Fruit fly (Drosophila melanogaster) whole organism, embryonic: ENCODE data around the gene ND-24.

Source experiments
- ATbp ChIP-seq: fragments of 200-800 bp; sonication (Bioruptor generic); optimal IDR thresholded peaks from 2 replicates; lab custom pipeline; 2017; ENCODE audit warnings: missing biosample characterization, mild to moderate bottlenecking, missing genetic modification characterization, missing genetic modification reagents
- Asciz ChIP-seq: fragments of 200-800 bp; sonication (Bioruptor generic); optimal IDR thresholded peaks from 2 replicates; lab custom pipeline; 2017; ENCODE audit warnings: missing biosample characterization, mild to moderate bottlenecking, missing genetic modification characterization, missing genetic modification reagents
- Atf-2 ChIP-seq: fragments of 200-800 bp; sonication (Bioruptor generic); optimal IDR thresholded peaks from 2 replicates; lab custom pipeline; 2016; ENCODE audit warnings: missing biosample characterization, missing genetic modification characterization
- BEAF-32 ChIP-seq: fragments of 200-800 bp; sonication (Bioruptor generic); optimal IDR thresholded peaks from 3 replicates; lab custom pipeline; 2017; ENCODE audit warnings: missing biosample characterization, missing genetic modification characterization, mild to moderate bottlenecking, moderate library complexity, missing genetic modification reagents
- CG10147 ChIP-seq: fragments of 200-800 bp; sonication (Bioruptor generic); optimal IDR thresholded peaks from 2 replicates; lab custom pipeline; 2019; ENCODE audit warnings: missing biosample characterization, mild to moderate bottlenecking, missing genetic modification characterization, moderate library complexity
- CG11247 ChIP-seq: fragments of 200-800 bp; sonication (Bioruptor generic); IDR thresholded peaks from 2 replicates; pipeline ENCODE4 v1.3.6; 2022; ENCODE audit warnings: missing biosample characterization, missing genetic modification characterization
- CG11456 ChIP-seq: fragments of 200-800 bp; sonication (Bioruptor generic); IDR thresholded peaks from 3 replicates; pipeline ENCODE4 v1.3.6; 2022; ENCODE audit warnings: missing biosample characterization, missing genetic modification characterization
- CG11560 ChIP-seq: fragments of 200-800 bp; sonication (Bioruptor generic); IDR thresholded peaks from 3 replicates; pipeline ENCODE4 v1.3.6; 2022; ENCODE audit warnings: missing biosample characterization, missing genetic modification characterization
- CG12942 ChIP-seq: fragments of 200-800 bp; sonication (Bioruptor generic); optimal IDR thresholded peaks from 3 replicates; lab custom pipeline; 2016; ENCODE audit warnings: missing biosample characterization, missing genetic modification characterization
- CG16863 ChIP-seq: fragments of 200-800 bp; sonication (Bioruptor generic); optimal IDR thresholded peaks from 3 replicates; lab custom pipeline; 2016; ENCODE audit warnings: missing biosample characterization, missing genetic modification characterization
- CG17612 ChIP-seq: fragments of 200-800 bp; sonication (Bioruptor generic); IDR thresholded peaks from 2 replicates; pipeline ENCODE4 v1.3.6; 2022; ENCODE audit warnings: missing biosample characterization, missing genetic modification characterization
- CG17802 ChIP-seq: fragments of 200-800 bp; sonication (Bioruptor generic); optimal IDR thresholded peaks from 2 replicates; lab custom pipeline; 2018; ENCODE audit warnings: missing biosample characterization, mild to moderate bottlenecking, missing genetic modification characterization, moderate library complexity
- CG18619 ChIP-seq: fragments of 200-800 bp; sonication (Bioruptor generic); optimal IDR thresholded peaks from 3 replicates; lab custom pipeline; 2017; ENCODE audit warnings: missing biosample characterization, mild to moderate bottlenecking, missing genetic modification characterization
- CG2116 ChIP-seq: fragments of 200-800 bp; sonication (Bioruptor generic); optimal IDR thresholded peaks from 3 replicates; lab custom pipeline; 2018; ENCODE audit warnings: missing biosample characterization, mild to moderate bottlenecking, missing genetic modification characterization
- CG2889 ChIP-seq: fragments of 200-800 bp; sonication (Bioruptor generic); IDR thresholded peaks from 3 replicates; pipeline ENCODE4 v1.3.6; 2022; ENCODE audit warnings: missing biosample characterization, missing genetic modification characterization
- CG30403 ChIP-seq: fragments of 200-800 bp; sonication (Bioruptor generic); optimal IDR thresholded peaks from 3 replicates; lab custom pipeline; 2016; ENCODE audit warnings: missing biosample characterization, missing genetic modification characterization
- CG3163 ChIP-seq: fragments of 200-800 bp; sonication (Bioruptor generic); optimal IDR thresholded peaks from 3 replicates; lab custom pipeline; 2016; ENCODE audit warnings: missing biosample characterization, missing genetic modification characterization
- CG4730 ChIP-seq: fragments of 200-800 bp; sonication (Bioruptor generic); IDR thresholded peaks from 2 replicates; pipeline ENCODE4 v1.3.6; 2022; ENCODE audit warnings: missing biosample characterization, missing genetic modification characterization
- CG6175 ChIP-seq: fragments of 200-800 bp; sonication (Bioruptor generic); IDR thresholded peaks from 3 replicates; pipeline ENCODE4 v1.3.6; 2022; ENCODE audit warnings: missing biosample characterization, missing genetic modification characterization
- CG6272 ChIP-seq: fragments of 200-800 bp; sonication (Bioruptor generic); IDR thresholded peaks from 2 replicates; pipeline ENCODE4 v1.3.6; 2022; ENCODE audit warnings: missing biosample characterization, missing genetic modification characterization
- CG6765 ChIP-seq: fragments of 200-800 bp; sonication (Bioruptor generic); optimal IDR thresholded peaks from 3 replicates; lab custom pipeline; 2017; ENCODE audit warnings: missing biosample characterization, mild to moderate bottlenecking, missing genetic modification characterization
- CG7271 ChIP-seq: fragments of 200-800 bp; sonication (Bioruptor generic); optimal IDR thresholded peaks from 2 replicates; lab custom pipeline; 2018; ENCODE audit warnings: missing biosample characterization, mild to moderate bottlenecking, missing genetic modification characterization, moderate library complexity
- CG9876 ChIP-seq: fragments of 200-800 bp; sonication (Bioruptor generic); optimal IDR thresholded peaks from 2 replicates; lab custom pipeline; 2016; ENCODE audit warnings: missing biosample characterization, missing genetic modification characterization
- CG9932 ChIP-seq: fragments of 200-800 bp; sonication (Bioruptor generic); IDR thresholded peaks from 2 replicates; pipeline ENCODE4 v1.3.6; 2022; ENCODE audit warnings: missing biosample characterization, missing genetic modification characterization
- D ChIP-seq, 2 experiments: fragments of 200-800 bp in 1 of 2; fragments of >200 bp in 1 of 2; sonication (Bioruptor generic) in 1 of 2; optimal IDR thresholded peaks; 2 replicates in 1 of 2; 3 replicates in 1 of 2; lab custom pipeline; 2017; ENCODE audit warnings: mild to moderate bottlenecking in 1 of 2, missing biosample characterization in 1 of 2, missing genetic modification characterization in 1 of 2, missing genetic modification reagents in 1 of 2
- Doc3 ChIP-seq: fragments of 200-800 bp; sonication (Bioruptor generic); IDR thresholded peaks from 3 replicates; pipeline ENCODE4 v1.3.6; 2022; ENCODE audit warnings: missing biosample characterization, missing genetic modification characterization; ENCODE audit not compliant: partially characterized antibody
- E2f1 ChIP-seq: fragments of 200-800 bp; sonication (Bioruptor generic); IDR thresholded peaks from 2 replicates; pipeline ENCODE4 v1.3.6; 2022; ENCODE audit warnings: missing biosample characterization, missing genetic modification characterization
- Elba2 ChIP-seq: fragments of 200-800 bp; sonication (Bioruptor generic); optimal IDR thresholded peaks from 3 replicates; lab custom pipeline; 2016; ENCODE audit warnings: missing biosample characterization, missing genetic modification characterization
- H2.0 ChIP-seq: fragments of 200-800 bp; sonication (Bioruptor generic); IDR thresholded peaks from 2 replicates; pipeline ENCODE4 v1.3.6; 2022; ENCODE audit warnings: missing biosample characterization, missing genetic modification characterization
- HmgD ChIP-seq: fragments of 200-800 bp; sonication (Bioruptor generic); optimal IDR thresholded peaks from 3 replicates; lab custom pipeline; 2016; ENCODE audit warnings: missing biosample characterization, missing genetic modification characterization
- Hr3 ChIP-seq: fragments of 200-800 bp; sonication (Bioruptor generic); optimal IDR thresholded peaks from 3 replicates; lab custom pipeline; 2016; ENCODE audit warnings: missing biosample characterization, missing genetic modification characterization
- Lpt ChIP-seq: fragments of >200 bp; optimal IDR thresholded peaks from 2 replicates; lab custom pipeline; 2018; ENCODE audit warnings: missing biosample characterization, missing genetic modification characterization
- MTF-1 ChIP-seq: fragments of 200-800 bp; sonication (Bioruptor generic); optimal IDR thresholded peaks from 2 replicates; lab custom pipeline; 2018; ENCODE audit warnings: missing biosample characterization, mild to moderate bottlenecking, missing genetic modification characterization, borderline replicate concordance
- Nf-YA ChIP-seq: fragments of 200-800 bp; sonication (Bioruptor generic); IDR thresholded peaks from 2 replicates; pipeline ENCODE4 v1.3.6; 2022; ENCODE audit warnings: missing biosample characterization, missing genetic modification characterization
- Oaz ChIP-seq: fragments of 200-800 bp; sonication (Bioruptor generic); IDR thresholded peaks from 2 replicates; pipeline ENCODE4 v1.3.6; 2022; ENCODE audit warnings: missing biosample characterization, missing genetic modification characterization
- Sry-β ChIP-seq: fragments of 200-800 bp; sonication (Bioruptor generic); optimal IDR thresholded peaks from 2 replicates; lab custom pipeline; 2018; ENCODE audit warnings: missing biosample characterization, mild to moderate bottlenecking, missing genetic modification characterization, moderate library complexity
- Ssrp ChIP-seq: fragments of 200-800 bp; sonication (Bioruptor generic); optimal IDR thresholded peaks from 2 replicates; lab custom pipeline; 2018; ENCODE audit warnings: missing biosample characterization, mild to moderate bottlenecking, missing genetic modification characterization, moderate library complexity
- aop ChIP-seq: fragments of 200-800 bp; sonication (Bioruptor generic); IDR thresholded peaks from 2 replicates; pipeline ENCODE4 v1.3.6; 2022; ENCODE audit warnings: missing biosample characterization, missing genetic modification characterization
- bigmax ChIP-seq: fragments of 200-800 bp; sonication (Bioruptor generic); optimal IDR thresholded peaks from 2 replicates; lab custom pipeline; 2018; ENCODE audit warnings: missing biosample characterization, mild to moderate bottlenecking, missing genetic modification characterization
- cwo ChIP-seq: fragments of 200-800 bp; sonication (Bioruptor generic); optimal IDR thresholded peaks from 3 replicates; lab custom pipeline; 2017; ENCODE audit warnings: missing biosample characterization, missing genetic modification characterization, mild to moderate bottlenecking, moderate library complexity, missing genetic modification reagents
- fu2 ChIP-seq: fragments of 200-800 bp; sonication (Bioruptor generic); optimal IDR thresholded peaks from 2 replicates; lab custom pipeline; 2016; ENCODE audit warnings: missing biosample characterization, missing genetic modification characterization
- gfzf ChIP-seq: fragments of 200-800 bp; sonication (Bioruptor generic); optimal IDR thresholded peaks from 2 replicates; lab custom pipeline; 2016; ENCODE audit warnings: missing biosample characterization, mild to moderate bottlenecking, missing genetic modification characterization, moderate library complexity
- jing ChIP-seq: fragments of 200-800 bp; sonication (Bioruptor generic); optimal IDR thresholded peaks from 2 replicates; lab custom pipeline; 2018; ENCODE audit warnings: missing biosample characterization, mild to moderate bottlenecking, missing genetic modification characterization
- mld ChIP-seq: fragments of 200-800 bp; sonication (Bioruptor generic); IDR thresholded peaks from 3 replicates; pipeline ENCODE4 v1.3.6; 2022; ENCODE audit warnings: missing biosample characterization, missing genetic modification characterization; ENCODE audit not compliant: partially characterized antibody
- pnt ChIP-seq: fragments of 200-800 bp; sonication (Bioruptor generic); optimal IDR thresholded peaks from 3 replicates; lab custom pipeline; 2016; ENCODE audit warnings: missing biosample characterization, missing genetic modification characterization
- pros ChIP-seq: fragments of 200-800 bp; sonication (Bioruptor generic); optimal IDR thresholded peaks from 3 replicates; lab custom pipeline; 2019; ENCODE audit warnings: missing biosample characterization, mild to moderate bottlenecking, missing genetic modification characterization, moderate library complexity
- ranshi ChIP-seq: fragments of 200-800 bp; sonication (Bioruptor generic); IDR thresholded peaks from 2 replicates; pipeline ENCODE4 v1.3.6; 2022; ENCODE audit warnings: missing biosample characterization, missing genetic modification characterization
- slp2 ChIP-seq: fragments of 200-800 bp; sonication (Bioruptor generic); optimal IDR thresholded peaks from 2 replicates; lab custom pipeline; 2016; ENCODE audit warnings: missing biosample characterization, missing genetic modification characterization
- trh ChIP-seq: fragments of 200-800 bp; sonication (Bioruptor generic); optimal IDR thresholded peaks from 2 replicates; lab custom pipeline; 2016; ENCODE audit warnings: missing biosample characterization, missing genetic modification characterization
- wdn ChIP-seq: fragments of 200-800 bp; sonication (Bioruptor generic); IDR thresholded peaks from 2 replicates; pipeline ENCODE4 v1.3.6; 2022; ENCODE audit warnings: missing biosample characterization, missing genetic modification characterization
- zen2 ChIP-seq: fragments of 200-800 bp; sonication (Bioruptor generic); IDR thresholded peaks from 3 replicates; pipeline ENCODE4 v1.3.6; 2022; ENCODE audit warnings: missing biosample characterization, missing genetic modification characterization; ENCODE audit not compliant: partially characterized antibody

The ND-24 gene

DNA sequence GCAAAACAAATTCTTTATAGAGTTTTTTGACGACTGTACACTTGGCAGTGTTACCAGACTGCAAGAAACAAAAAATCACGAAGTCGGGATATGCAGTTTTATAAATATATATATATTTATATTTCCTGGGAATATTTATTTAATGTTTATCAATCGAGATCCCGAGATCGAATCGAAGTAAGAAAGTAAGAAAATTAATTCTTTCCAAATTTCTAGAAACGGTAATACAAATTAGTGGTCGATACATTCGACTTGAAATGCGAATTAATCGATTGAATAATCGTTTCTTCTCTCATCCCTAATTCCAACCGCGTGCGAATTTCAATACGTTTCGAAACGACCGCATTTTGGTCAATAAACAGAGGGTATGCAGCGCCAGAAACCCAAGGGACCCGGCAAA, 4.1 kb downstream of the ND-24 start, which contains the start of the genes CG8289 and CG5800 (continued):
- TF ChIP-seq Atf-2 (no peak), Asciz (GFP tag; lab: Kevin White, UChicago) (no peak), CG2116 (GFP tag; lab: Kevin White, UChicago) (peak; percentile 65), CG6765 (GFP tag; lab: Kevin White, UChicago) (no peak), CG6175 (GFP tag; lab: Robert Waterston, UW) (no peak), ATbp (GFP tag; lab: Kevin White, UChicago) (no peak), CG11456 (no peak), CG7271 (tag; lab: Kevin White, UChicago) (no peak), D (optimal IDR thresholded peaks at IDR 0.05; lab: Kevin White, UChicago) (no peak), D (GFP tag; optimal IDR thresholded peaks at IDR 0.05; lab: Kevin White, UChicago) (no peak), bigmax (GFP tag; lab: Kevin White, UChicago) (no peak), slp2 (GFP tag; lab: Kevin White, UChicago) (no peak), fu2 (GFP tag; lab: Kevin White, UChicago) (no peak), CG11247 (GFP tag; lab: Robert Waterston, UW) (no peak), CG2889 (GFP tag; lab: Robert Waterston, UW) (no peak), CG6272 (GFP tag; lab: Robert Waterston, UW) (no peak), CG4730 (GFP tag; lab: Robert Waterston, UW) (no peak), H2.0 (no peak), zen2 (GFP tag; lab: Robert Waterston, UW) (peak; percentile 16; the same call in 1 of the 3 replicates), MTF-1 (GFP tag; lab: Kevin White, UChicago) (no peak), pnt (GFP tag; lab: Kevin White, UChicago) (no peak), pros (GFP tag; lab: Kevin White, UChicago) (no peak), aop (no peak), Hr3 (GFP tag; lab: Kevin White, UChicago) (no peak), mld (GFP tag; lab: Robert Waterston, UW) (peak; percentile 23; the same call in 1 of the 3 replicates), CG3163 (no peak), BEAF-32 (GFP tag; lab: Kevin White, UChicago) (peak; percentile 71), HmgD (GFP tag; lab: Kevin White, UChicago) (no peak), CG10147 (GFP tag; lab: Kevin White, UChicago) (peak; percentile 29), cwo (no peak), CG12942 (GFP tag; lab: Kevin White, UChicago) (no peak), trh (no peak), Doc3 (GFP tag; lab: Robert Waterston, UW) (peak; percentile 61), CG9932 (GFP tag; lab: Robert Waterston, UW) (0 out of 2 replicates have a peak, but pooled peaks have one; percentile 9), gfzf (GFP tag; lab: Kevin White, UChicago) (peak; percentile 59), ranshi (GFP tag; lab: Robert Waterston, UW) (no peak), CG9876 (no peak), CG17802 (tag; lab: Kevin White, UChicago) (no peak), Sry-β (no peak), CG30403 (GFP tag; lab: Kevin White, UChicago) (peak; percentile 17), CG11560 (tag; lab: Robert Waterston, UW) (peak; percentile 92), Nf-YA (GFP tag; lab: Robert Waterston, UW) (no peak), Oaz (no peak), CG18619 (GFP tag; lab: Kevin White, UChicago) (no peak), CG17612 (GFP tag; lab: Robert Waterston, UW) (no peak), Lpt (no peak), CG16863 (GFP tag; lab: Kevin White, UChicago) (no peak), Ssrp (tag; lab: Kevin White, UChicago) (no peak), jing (no peak), E2f1 (GFP tag; lab: Robert Waterston, UW) (no peak), Elba2 (peak; percentile 47), wdn (GFP tag; lab: Robert Waterston, UW) (no peak)
